Worm (Caenorhabditis elegans) whole organism, young adult: ENCODE measurements around the gene clec-118.

ENCODE experiments used
- F37B4.10 ChIP-seq: fragments of 200-800 bp; sonication (Bioruptor generic); IDR thresholded peaks from 2 replicates; pipeline ENCODE4 v1.3.6; 2022; ENCODE audit warnings: missing genetic modification characterization, missing compliant biosample characterization
- dpl-1 ChIP-seq: fragments of 150-350 bp; optimal IDR thresholded peaks from 2 replicates; lab custom pipeline; 2014; ENCODE audit warnings: missing biosample characterization, missing genetic modification reagents, missing genetic modification characterization
- hmg-20 ChIP-seq: fragments of 200-800 bp; sonication (Bioruptor generic); IDR thresholded peaks from 2 replicates; pipeline ENCODE4 v1.3.6; 2022; ENCODE audit warnings: missing genetic modification reagents, missing genetic modification characterization, missing compliant biosample characterization
- sea-2 ChIP-seq: fragments of 200-800 bp; sonication (Bioruptor generic); IDR thresholded peaks from 2 replicates; pipeline ENCODE4 v1.3.6; 2022; ENCODE audit warnings: missing genetic modification characterization, missing compliant biosample characterization
- snpc-3.4 ChIP-seq: sonication (generic microtip); optimal IDR thresholded peaks from 2 replicates; lab custom pipeline; 2017; ENCODE audit warnings: missing genetic modification characterization, mild to moderate bottlenecking, missing compliant biosample characterization, antibody characterized with exemption, moderate library complexity, missing genotype, missing genetic modification reagents

ce11 chrII:633984-634383 lies 21.7 kb upstream of the clec-118 start, which contains the start of gene T04B8.1:
- TF ChIP-seq snpc-3.4 (tag; lab: Kevin White, UChicago) (no peak), F37B4.10 (GFP tag; lab: Robert Waterston, UW) (no peak), sea-2 (GFP tag; lab: Robert Waterston, UW) (no peak), hmg-20 (GFP tag; lab: Robert Waterston, UW) (no peak), dpl-1 (GFP tag; lab: Kevin White, UChicago) (no peak)
